Worm (Caenorhabditis elegans): ENCODE measurements around the gene svh-2.

The svh-2 gene

ce11 chrX:6552806-6553337 is at the start of gene svh-2:
Gene svh-2, plus strand, starts transcription at chrX:6553287.
- TF ChIP-seq nhr-71 (tag; optimal IDR thresholded peaks at IDR 0.05) (peak; percentile 2), ceh-82 (tag; optimal IDR thresholded peaks at IDR 0.05) (peak in 1 of 3 experiments; percentile 3), lin-14 (GFP tag; optimal IDR thresholded peaks at IDR 0.05) (peak; percentile 50), lsy-2 (tag; optimal IDR thresholded peaks at IDR 0.05) (peak in 1 of 2 experiments; percentile 0), rnt-1 (tag; optimal IDR thresholded peaks at IDR 0.05) (peak; percentile 43), dsc-1 (tag; optimal IDR thresholded peaks at IDR 0.05) (peak; percentile 41), F16B12.6 (tag; optimal IDR thresholded peaks at IDR 0.05) (no peak), nhr-19 (GFP tag; conservative IDR thresholded peaks at IDR 0.05) (no peak)

ce11 chrX:6505008-6505407 is 48.1 kb upstream of the svh-2 start, which contains the start of gene cdf-1:
Gene cdf-1, minus strand, starts transcription at chrX:6505143.
- peak; percentile 29 for TF ChIP-seq nhr-20 (tag; optimal IDR thresholded peaks at IDR 0.05)
- TF ChIP-seq unc-130 (tag; optimal IDR thresholded peaks at IDR 0.05): peak; percentile 1
- peak; percentile 50 for TF ChIP-seq nhr-71 (tag; optimal IDR thresholded peaks at IDR 0.05)
- no peak for TF ChIP-seq hpl-2 (GFP tag; optimal IDR thresholded peaks at IDR 0.05)
- TF ChIP-seq dpl-1 (GFP tag; optimal IDR thresholded peaks at IDR 0.05): peak in 2 of 3 experiments; percentile 33 to 49
- peak; percentile 64 for TF ChIP-seq nhr-85 (tag)
- no peak for TF ChIP-seq ceh-8 (GFP tag; optimal IDR thresholded peaks at IDR 0.05)
- peak; percentile 54 for TF ChIP-seq xbp-1 (tag; optimal IDR thresholded peaks at IDR 0.05)
- TF ChIP-seq lsy-2 (tag; optimal IDR thresholded peaks at IDR 0.05): peak; percentile 14 to 51
- TF ChIP-seq blmp-1 (tag; optimal IDR thresholded peaks at IDR 0.05): peak; percentile 70
- peak; percentile 6 to 19 for TF ChIP-seq efl-1 (optimal IDR thresholded peaks at IDR 0.05)
- TF ChIP-seq efl-1 (GFP tag; optimal IDR thresholded peaks at IDR 0.05 in 1 of 2): peak in 1 of 2 experiments; percentile 22
- peak in 1 of 2 experiments; percentile 64 for TF ChIP-seq lin-35 (GFP tag; optimal IDR thresholded peaks at IDR 0.05)
- no peak for TF ChIP-seq lin-39 (tag; optimal IDR thresholded peaks at IDR 0.05)
- peak; percentile 14 for TF ChIP-seq nhr-47 (tag; optimal IDR thresholded peaks at IDR 0.05)
- TF ChIP-seq C16A3.4 (tag; optimal IDR thresholded peaks at IDR 0.05): peak; percentile 37
- peak; percentile 29 for TF ChIP-seq swsn-7 (tag; optimal IDR thresholded peaks at IDR 0.05)
- no peak for TF ChIP-seq ama-1 (optimal IDR thresholded peaks at IDR 0.05)
- TF ChIP-seq ets-5 (GFP tag; IDR thresholded peaks at IDR 0.05): no peak
- peak; percentile 50 for TF ChIP-seq lin-13 (GFP tag; optimal IDR thresholded peaks at IDR 0.05)
- TF ChIP-seq lin-14 (GFP tag; optimal IDR thresholded peaks at IDR 0.05): peak; percentile 53
- peak; percentile 45 for TF ChIP-seq snu-23 (GFP tag; optimal IDR thresholded peaks at IDR 0.05)

- no peak for TF ChIP-seq mab-9 (GFP tag; IDR thresholded peaks at IDR 0.05)
- TF ChIP-seq zag-1 (tag; optimal IDR thresholded peaks at IDR 0.05): no peak
- TF ChIP-seq ztf-11 (tag; optimal IDR thresholded peaks at IDR 0.05): no peak
- no peak for TF ChIP-seq hpl-2 (GFP tag; optimal IDR thresholded peaks at IDR 0.05)
- no peak for TF ChIP-seq unc-130 (tag; optimal IDR thresholded peaks at IDR 0.05)
- no peak for TF ChIP-seq Y116A8C.19 (tag; optimal IDR thresholded peaks at IDR 0.05; ENCODE audit: borderline replicate concordance)
- TF ChIP-seq egl-27 (tag; optimal IDR thresholded peaks at IDR 0.05): no peak
- no peak for TF ChIP-seq C16A3.4 (tag; optimal IDR thresholded peaks at IDR 0.05)
- TF ChIP-seq elt-2 (tag; optimal IDR thresholded peaks at IDR 0.05): no peak
- no peak for TF ChIP-seq efl-1 (optimal IDR thresholded peaks at IDR 0.05)
- peak in 1 of 2 experiments; percentile 48 for TF ChIP-seq efl-1 (GFP tag; optimal IDR thresholded peaks at IDR 0.05 in 1 of 2)
- no peak for TF ChIP-seq nhr-76 (tag; optimal IDR thresholded peaks at IDR 0.05)
- no peak for TF ChIP-seq fkh-4 (tag; optimal IDR thresholded peaks at IDR 0.05; ENCODE audit: borderline replicate concordance)
- no peak for TF ChIP-seq nhr-90 (tag; optimal IDR thresholded peaks at IDR 0.05; ENCODE audit: poor library complexity)
- no peak for TF ChIP-seq unc-30 (tag; optimal IDR thresholded peaks at IDR 0.05)
- TF ChIP-seq blmp-1 (tag; optimal IDR thresholded peaks at IDR 0.05): peak; percentile 65
- TF ChIP-seq sptf-1 (tag; optimal IDR thresholded peaks at IDR 0.05): no peak
These were observed 47.4 kb upstream of the svh-2 start, which contains the start of gene glr-8 for ce11 chrX:6505662-6506061. Gene glr-8, plus strand, starts transcription at chrX:6505980.
